Worm (Caenorhabditis elegans) whole organism, L1 larva: ENCODE results near the gene nas-7.

Experiments
- C04F5.9 ChIP-seq: sonication (generic microtip); optimal IDR thresholded peaks from 2 replicates; lab custom pipeline; 2016; ENCODE audit warnings: missing genetic modification characterization, missing compliant biosample characterization
- aha-1 ChIP-seq: fragments of 150-350 bp; optimal IDR thresholded peaks from 2 replicates; lab custom pipeline; 2014; ENCODE audit warnings: missing biosample characterization, missing genetic modification characterization
- alr-1 ChIP-seq: fragments of 200-800 bp; sonication (Bioruptor generic); optimal IDR thresholded peaks from 2 replicates; lab custom pipeline; 2018; ENCODE audit warnings: borderline replicate concordance, mild to moderate bottlenecking, missing genetic modification characterization, missing compliant biosample characterization
- aly-2 ChIP-seq: fragments of 150-350 bp; optimal IDR thresholded peaks from 2 replicates; lab custom pipeline; 2014; ENCODE audit warnings: missing biosample characterization, missing genetic modification characterization
- blmp-1 ChIP-seq: fragments of 150-350 bp; optimal IDR thresholded peaks from 2 replicates; lab custom pipeline; 2014; ENCODE audit warnings: missing biosample characterization, missing genetic modification characterization
- ceh-63 ChIP-seq: fragments of 200-800 bp; sonication (Bioruptor generic); optimal IDR thresholded peaks from 2 replicates; lab custom pipeline; 2018; ENCODE audit warnings: mild to moderate bottlenecking, missing genetic modification characterization, missing compliant biosample characterization
- ceh-8 ChIP-seq: fragments of 200-800 bp; sonication (Bioruptor generic); optimal IDR thresholded peaks from 2 replicates; lab custom pipeline; 2018; ENCODE audit warnings: mild to moderate bottlenecking, missing genetic modification characterization, moderate library complexity, missing compliant biosample characterization
- ceh-90 ChIP-seq: sonication (generic microtip); optimal IDR thresholded peaks from 2 replicates; lab custom pipeline; 2016; ENCODE audit warnings: missing genetic modification characterization, missing compliant biosample characterization
- ces-1 ChIP-seq: fragments of 150-350 bp; optimal IDR thresholded peaks from 2 replicates; lab custom pipeline; 2014; ENCODE audit warnings: missing biosample characterization, missing genetic modification reagents, missing genetic modification characterization
- efl-1 ChIP-seq, 4 experiments: fragments of 150-350 bp; optimal IDR thresholded peaks in 3 of 4; peaks in 1 of 4; 1 replicate in 1 of 4; 2 replicates in 3 of 4; lab custom pipeline; 2014; ENCODE audit warnings: missing biosample characterization in 2 of 4, missing genetic modification characterization in 2 of 4, missing genetic modification reagents in 2 of 4
- efl-3 ChIP-seq: fragments of 200-800 bp; sonication (Bioruptor generic); optimal IDR thresholded peaks from 2 replicates; lab custom pipeline; 2018; ENCODE audit warnings: mild to moderate bottlenecking, missing genetic modification characterization, missing compliant biosample characterization
- elt-2 ChIP-seq: sonication (generic microtip); optimal IDR thresholded peaks from 2 replicates; lab custom pipeline; 2016; ENCODE audit warnings: missing genetic modification characterization, mild to moderate bottlenecking, inconsistent platforms, missing compliant biosample characterization, missing genetic modification reagents
- elt-3 ChIP-seq, 6 experiments: fragments of 150-350 bp in 1 of 6; sonication (generic microtip); optimal IDR thresholded peaks; 2 replicates each; lab custom pipeline; 2017 to 2018; ENCODE audit warnings: missing biosample characterization in 6 of 6, missing genetic modification characterization in 6 of 6, inconsistent platforms in 1 of 6
- fos-1 ChIP-seq: fragments of 150-350 bp; optimal IDR thresholded peaks from 2 replicates; lab custom pipeline; 2014; ENCODE audit warnings: missing biosample characterization, missing genetic modification characterization
- hlh-17 ChIP-seq: fragments of 200-800 bp; sonication (Bioruptor generic); optimal IDR thresholded peaks from 2 replicates; lab custom pipeline; 2018; ENCODE audit warnings: missing genetic modification characterization, mild to moderate bottlenecking, missing compliant biosample characterization, moderate library complexity, borderline replicate concordance
- hpl-2 ChIP-seq: fragments of 150-350 bp; optimal IDR thresholded peaks from 2 replicates; lab custom pipeline; 2014; ENCODE audit warnings: missing biosample characterization, missing genetic modification reagents, missing genetic modification characterization
- lin-15B ChIP-seq: fragments of 150-350 bp; sonication (generic microtip); optimal IDR thresholded peaks from 3 replicates; lab custom pipeline; 2014; ENCODE audit warnings: missing biosample characterization, missing genetic modification characterization
- lin-35 ChIP-seq, 2 experiments: fragments of 150-350 bp; optimal IDR thresholded peaks; 2 replicates each; lab custom pipeline; 2014; ENCODE audit warnings: missing biosample characterization in 2 of 2, missing genetic modification characterization in 2 of 2, missing genetic modification reagents in 2 of 2
- lin-39 ChIP-seq: fragments of 150-350 bp; optimal IDR thresholded peaks from 2 replicates; lab custom pipeline; 2014; ENCODE audit warnings: missing biosample characterization, missing genetic modification reagents, missing genetic modification characterization
- mef-2 ChIP-seq: fragments of 150-350 bp; optimal IDR thresholded peaks from 2 replicates; lab custom pipeline; 2014; ENCODE audit warnings: missing biosample characterization, missing genetic modification characterization
- nhr-12 ChIP-seq: sonication (generic microtip); optimal IDR thresholded peaks from 2 replicates; lab custom pipeline; 2017; ENCODE audit warnings: missing biosample characterization, missing genetic modification characterization
- nhr-19 ChIP-seq: fragments of 200-800 bp; sonication (Bioruptor generic); conservative IDR thresholded peaks from 2 replicates; pipeline ENCODE4 v1.3.6; 2022; ENCODE audit warnings: missing genetic modification characterization, missing compliant biosample characterization
- nhr-20 ChIP-seq: sonication (generic microtip); optimal IDR thresholded peaks from 2 replicates; lab custom pipeline; 2016; ENCODE audit warnings: mild to moderate bottlenecking, missing genetic modification characterization, missing compliant biosample characterization
- nhr-237 ChIP-seq: fragments of 150-350 bp; optimal IDR thresholded peaks from 2 replicates; lab custom pipeline; 2014; ENCODE audit warnings: missing biosample characterization, missing genetic modification characterization
- nhr-28 ChIP-seq: fragments of 150-350 bp; optimal IDR thresholded peaks from 2 replicates; lab custom pipeline; 2014; ENCODE audit warnings: missing biosample characterization, missing genetic modification characterization
- nhr-71 ChIP-seq: sonication (generic microtip); optimal IDR thresholded peaks from 2 replicates; lab custom pipeline; 2016; ENCODE audit warnings: mild to moderate bottlenecking, missing genetic modification characterization, moderate library complexity, missing compliant biosample characterization
- nhr-77 ChIP-seq: fragments of 150-350 bp; optimal IDR thresholded peaks from 2 replicates; lab custom pipeline; 2014; ENCODE audit warnings: missing biosample characterization, missing genetic modification characterization
- nhr-84 ChIP-seq: sonication (generic microtip); optimal IDR thresholded peaks from 2 replicates; lab custom pipeline; 2017; ENCODE audit warnings: missing biosample characterization, missing genetic modification characterization
- nhr-90 ChIP-seq: sonication (generic microtip); optimal IDR thresholded peaks from 2 replicates; lab custom pipeline; 2016; ENCODE audit warnings: mild to moderate bottlenecking, missing genetic modification characterization, missing compliant biosample characterization; ENCODE audit not compliant: poor library complexity
- pag-3 ChIP-seq: sonication (generic microtip); optimal IDR thresholded peaks from 2 replicates; lab custom pipeline; 2017; ENCODE audit warnings: missing genetic modification characterization, mild to moderate bottlenecking, missing compliant biosample characterization, antibody characterized with exemption, borderline replicate concordance; ENCODE audit not compliant: insufficient read depth
- pax-3 ChIP-seq: fragments of 200-800 bp; sonication (Bioruptor generic); optimal IDR thresholded peaks from 2 replicates; lab custom pipeline; 2018; ENCODE audit warnings: mild to moderate bottlenecking, missing genetic modification characterization, moderate library complexity, missing compliant biosample characterization
- skn-1 ChIP-seq: fragments of 150-350 bp; optimal IDR thresholded peaks from 2 replicates; lab custom pipeline; 2014; ENCODE audit warnings: missing biosample characterization, missing genetic modification characterization
- snpc-4 ChIP-seq: fragments of 150-350 bp; optimal IDR thresholded peaks from 2 replicates; lab custom pipeline; 2014; ENCODE audit warnings: missing biosample characterization, missing genetic modification characterization
- snu-23 ChIP-seq: sonication (generic microtip); optimal IDR thresholded peaks from 2 replicates; lab custom pipeline; 2016; ENCODE audit warnings: missing genetic modification characterization, missing compliant biosample characterization
- sox-4 ChIP-seq: sonication (generic microtip); optimal IDR thresholded peaks from 2 replicates; lab custom pipeline; 2016; ENCODE audit warnings: missing genetic modification characterization, missing compliant biosample characterization
- sptf-1 ChIP-seq: fragments of 150-350 bp; optimal IDR thresholded peaks from 2 replicates; lab custom pipeline; 2014; ENCODE audit warnings: missing biosample characterization, missing genetic modification characterization
- tbx-2 ChIP-seq: sonication (generic microtip); optimal IDR thresholded peaks from 2 replicates; lab custom pipeline; 2016; ENCODE audit warnings: missing genetic modification characterization, missing compliant biosample characterization
- unc-130 ChIP-seq: fragments of 150-350 bp; optimal IDR thresholded peaks from 2 replicates; lab custom pipeline; 2017; ENCODE audit warnings: missing biosample characterization, missing genetic modification characterization, inconsistent platforms
- unc-62 ChIP-seq: fragments of 150-350 bp; optimal IDR thresholded peaks from 2 replicates; lab custom pipeline; 2014; ENCODE audit warnings: missing biosample characterization, missing genetic modification reagents, missing genetic modification characterization
- unc-86 ChIP-seq: sonication (generic microtip); optimal IDR thresholded peaks from 2 replicates; lab custom pipeline; 2016; ENCODE audit warnings: missing genetic modification characterization, missing compliant biosample characterization
- vab-15 ChIP-seq: sonication (generic microtip); optimal IDR thresholded peaks from 2 replicates; lab custom pipeline; 2017; ENCODE audit warnings: missing genotype, mild to moderate bottlenecking, missing genetic modification characterization, missing compliant biosample characterization
- xbp-1 ChIP-seq: sonication (generic microtip); optimal IDR thresholded peaks from 2 replicates; lab custom pipeline; 2016; ENCODE audit warnings: missing genetic modification characterization, missing compliant biosample characterization
- zag-1 ChIP-seq: fragments of 150-350 bp; optimal IDR thresholded peaks from 2 replicates; lab custom pipeline; 2014; ENCODE audit warnings: missing biosample characterization, missing genetic modification characterization
- zip-4 ChIP-seq: fragments of 200-800 bp; sonication (Bioruptor generic); optimal IDR thresholded peaks from 2 replicates; lab custom pipeline; 2018; ENCODE audit warnings: mild to moderate bottlenecking, missing genetic modification characterization, moderate library complexity, missing compliant biosample characterization
- ztf-4 ChIP-seq: fragments of 150-350 bp; optimal IDR thresholded peaks from 2 replicates; lab custom pipeline; 2014; ENCODE audit warnings: missing biosample characterization, missing genetic modification characterization

Gene nas-7

DNA sequence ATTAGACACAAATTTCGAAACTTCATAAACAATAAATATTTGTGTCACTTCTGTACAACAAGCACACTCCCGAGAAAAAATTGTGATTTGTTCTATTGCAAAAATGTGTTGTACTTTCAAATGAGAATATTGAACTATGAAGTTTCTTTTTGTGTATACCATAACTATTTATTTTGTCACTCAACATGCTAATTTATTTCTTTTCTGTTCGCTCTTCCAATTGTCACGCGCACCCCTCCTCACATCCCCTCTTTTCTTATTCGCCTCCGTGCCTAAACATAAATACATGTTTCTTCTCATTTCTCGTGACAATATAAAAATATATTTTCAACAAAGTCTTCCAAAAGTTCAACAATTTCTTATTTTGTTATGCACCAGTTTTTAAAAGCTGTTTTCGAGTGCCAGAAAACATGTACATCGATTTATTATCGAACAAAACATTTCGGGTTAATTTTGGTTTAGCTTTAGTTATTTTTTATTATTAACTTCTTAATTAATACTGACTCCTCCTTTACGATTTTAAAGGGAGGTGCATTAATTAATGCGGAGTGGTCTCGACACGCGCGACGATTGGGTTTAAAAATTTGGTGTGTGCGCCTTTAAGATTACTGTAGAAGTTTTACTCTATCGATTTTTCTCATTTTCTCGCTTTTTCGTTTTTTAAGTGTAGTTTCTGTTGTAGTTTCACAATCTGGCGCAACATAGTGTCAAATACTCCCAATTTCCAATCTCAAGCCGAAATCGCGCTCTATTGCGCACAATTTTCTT, 8.4 kb downstream of the nas-7 start (continued):
- TF ChIP-seq lin-39 (tag; lab: Kevin White, UChicago) = no peak
- TF ChIP-seq, all 84 proteins: peak for 10

DNA sequence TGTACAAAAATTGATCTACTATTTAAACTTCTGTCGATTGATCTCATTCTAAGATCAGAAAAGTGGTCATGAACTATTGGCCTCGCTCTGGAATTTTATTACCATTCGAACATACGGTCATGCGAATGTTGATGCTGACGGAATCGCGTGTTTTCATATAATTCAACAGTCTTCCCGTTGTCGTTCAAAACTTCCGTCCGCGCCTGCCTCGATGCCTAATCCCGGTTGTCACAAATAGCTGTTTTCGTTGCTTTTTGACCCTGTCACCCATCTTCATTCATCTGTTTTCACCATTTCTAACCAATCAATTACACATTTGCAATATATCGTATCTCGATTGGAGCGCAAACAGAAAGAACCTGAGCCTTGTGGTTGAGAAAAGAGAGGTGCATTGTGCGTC, 9.1 kb downstream of the nas-7 start:
- TF ChIP-seq lin-39 (tag; lab: Kevin White, UChicago) (no peak), elt-3 (tag; optimal IDR thresholded peaks at IDR 0.05; lab: Kevin White, UChicago) (peak in 1 of 6 experiments; percentile 7), ztf-4 (tag; lab: Kevin White, UChicago) (peak; percentile 15), efl-1 (optimal IDR thresholded peaks at IDR 0.05; lab: Kevin White, UChicago) (no peak), efl-1 (GFP tag; optimal IDR thresholded peaks at IDR 0.05 in 1 of 2; lab: Kevin White, UChicago) (peak in 1 of 2 experiments; percentile 72), nhr-77 (tag; lab: Kevin White, UChicago) (no peak), nhr-71 (tag; lab: Kevin White, UChicago) (no peak), blmp-1 (peak; percentile 37), fos-1 (tag; lab: Kevin White, UChicago) (no peak), nhr-237 (tag; lab: Kevin White, UChicago) (no peak), sox-4 (tag; lab: Kevin White, UChicago) (no peak), ceh-90 (tag; lab: Kevin White, UChicago) (no peak), aha-1 (tag; lab: Kevin White, UChicago) (no peak), tbx-2 (no peak), aly-2 (tag; lab: Kevin White, UChicago) (no peak), lin-35 (GFP tag; optimal IDR thresholded peaks at IDR 0.05; lab: Kevin White, UChicago) (no peak)

DNA sequence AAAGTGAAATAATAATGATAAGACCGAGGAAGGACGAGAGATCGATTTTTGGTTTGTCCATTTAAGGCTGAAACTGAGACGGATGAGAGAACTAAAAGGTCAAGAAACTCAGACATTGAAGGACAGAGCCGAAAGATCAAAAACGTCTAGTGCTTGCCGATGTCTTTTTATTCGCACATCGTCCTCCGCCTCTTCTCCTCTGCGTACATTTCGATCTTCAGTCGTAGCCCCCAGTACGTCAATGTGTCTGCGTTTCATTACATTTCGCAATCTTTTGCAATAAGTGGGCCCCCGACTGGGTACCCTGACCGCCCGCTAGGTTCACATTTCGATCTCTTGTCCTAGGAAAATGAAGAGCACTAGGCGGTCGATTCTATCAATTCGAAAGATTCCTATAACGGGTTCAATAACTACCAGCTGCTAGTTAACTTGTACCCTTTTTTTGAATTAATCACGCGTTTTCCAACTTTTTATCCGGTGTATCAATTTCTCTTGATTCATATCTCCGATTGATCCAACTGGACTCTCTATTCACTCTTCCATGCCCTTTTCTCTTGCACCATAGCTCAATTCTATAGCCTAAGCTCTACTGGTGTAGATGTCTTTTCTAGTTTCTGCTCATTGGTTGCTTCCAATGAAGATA, 10.4 kb downstream of the nas-7 start:
- TF ChIP-seq elt-3 (tag; optimal IDR thresholded peaks at IDR 0.05; lab: Kevin White, UChicago) (no peak), efl-3 (no peak), nhr-71 (tag; lab: Kevin White, UChicago) (peak; percentile 77), alr-1 (tag; lab: Kevin White, UChicago) (no peak), sptf-1 (tag; lab: Kevin White, UChicago) (no peak), ztf-4 (tag; lab: Kevin White, UChicago) (no peak), elt-2 (tag; lab: Kevin White, UChicago) (no peak), unc-130 (no peak), nhr-84 (tag; lab: Kevin White, UChicago) (no peak), xbp-1 (peak; percentile 53), lin-15B (tag; lab: Kevin White, UChicago) (no peak), ceh-63 (GFP tag; lab: Kevin White, UChicago) (no peak), nhr-20 (tag; lab: Kevin White, UChicago) (peak; percentile 66), tbx-2 (peak; percentile 37), snpc-4 (tag; lab: Kevin White, UChicago) (no peak), skn-1 (tag; lab: Kevin White, UChicago) (peak; percentile 76), blmp-1 (peak; percentile 57), zip-4 (peak; percentile 75), zag-1 (tag; lab: Kevin White, UChicago) (no peak), unc-62 (no peak), pax-3 (no peak), ceh-8 (GFP tag; lab: Kevin White, UChicago) (no peak), nhr-90 (tag; lab: Kevin White, UChicago) (peak; percentile 33), hpl-2 (GFP tag; lab: Kevin White, UChicago) (no peak), aha-1 (tag; lab: Kevin White, UChicago) (no peak), aly-2 (tag; lab: Kevin White, UChicago) (no peak), mef-2 (no peak), ces-1 (GFP tag; lab: Kevin White, UChicago) (no peak), vab-15 (tag; lab: Kevin White, UChicago) (no peak), C04F5.9 (tag; lab: Kevin White, UChicago) (no peak), nhr-19 (GFP tag; lab: Robert Waterston, UW) (peak; percentile 32; the same call in 1 of the 2 replicates), unc-86 (no peak), hlh-17 (GFP tag; lab: Kevin White, UChicago) (no peak), nhr-28 (tag; lab: Kevin White, UChicago) (no peak), nhr-12 (tag; lab: Kevin White, UChicago) (no peak), snu-23 (peak; percentile 67), pag-3 (tag; lab: Kevin White, UChicago) (no peak)
